Fruit fly (Drosophila melanogaster): ENCODE results near the gene lsn.

Gene lsn

DNA sequence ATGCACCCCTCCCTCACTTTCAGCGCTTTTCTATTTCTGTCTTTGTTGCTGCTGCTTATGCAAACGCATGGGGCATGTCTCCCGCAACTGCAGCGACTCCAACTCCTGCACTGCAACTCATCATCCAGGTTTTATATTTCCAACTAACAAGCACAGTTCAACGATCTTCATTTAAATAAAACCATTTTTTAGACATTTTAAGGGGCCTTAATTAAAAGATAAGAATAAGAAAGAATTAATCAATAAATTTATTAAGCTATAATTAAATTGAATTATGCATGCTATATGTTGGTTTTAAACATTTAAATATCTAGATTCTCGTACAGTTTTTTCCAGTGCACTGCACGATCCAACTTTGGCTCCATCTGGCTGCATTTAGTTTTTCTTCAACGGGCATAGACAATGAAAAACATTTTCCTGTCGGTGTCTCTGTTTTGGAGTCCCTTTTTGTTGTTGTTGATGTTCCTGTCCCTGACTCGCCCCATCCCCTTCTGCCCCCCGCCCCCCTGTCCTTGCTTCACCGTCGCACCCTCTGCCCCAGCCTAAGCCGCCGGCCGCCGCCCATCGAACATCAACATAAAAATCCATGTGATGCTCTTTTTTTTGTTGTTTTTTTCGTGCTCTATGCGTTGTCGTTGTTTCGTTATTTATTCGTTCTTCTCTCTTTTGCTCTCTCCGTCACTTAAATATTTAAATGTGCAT lies 36.0 kb upstream of the lsn start (continued):
- peak; percentile 63 for TF ChIP-seq Xbp1 (GFP tag; optimal IDR thresholded peaks at IDR 0.05)
- no peak for TF ChIP-seq fru (optimal IDR thresholded peaks at IDR 0.05)
- no peak for TF ChIP-seq CG16863 (GFP tag; optimal IDR thresholded peaks at IDR 0.05)
- no peak for TF ChIP-seq Fer3 (tag; optimal IDR thresholded peaks at IDR 0.05)
- peak; percentile 73; the same call in 2 of the 3 replicates for TF ChIP-seq ci (GFP tag; IDR thresholded peaks at IDR 0.05)
- TF ChIP-seq CG9797 (GFP tag; optimal IDR thresholded peaks at IDR 0.05) = peak; percentile 8
- peak; percentile 32 for TF ChIP-seq HmgZ (tag; optimal IDR thresholded peaks at IDR 0.05)
- TF ChIP-seq CG12219 (GFP tag; optimal IDR thresholded peaks at IDR 0.05) = peak; percentile 35
- no peak for TF ChIP-seq CG11560 (tag; IDR thresholded peaks at IDR 0.05)
- TF ChIP-seq Myb (GFP tag; optimal IDR thresholded peaks at IDR 0.05) = no peak
- TF ChIP-seq nau (GFP tag; optimal IDR thresholded peaks at IDR 0.05) = no peak
- no peak for TF ChIP-seq lov (optimal IDR thresholded peaks at IDR 0.05)
- 0 out of 3 replicates have a peak, but pooled peaks have one; percentile 37 for TF ChIP-seq lov (GFP tag; IDR thresholded peaks at IDR 0.05)
- peak; percentile 26 for TF ChIP-seq CG1233 (GFP tag; optimal IDR thresholded peaks at IDR 0.05)
- TF ChIP-seq CG6689 (GFP tag; IDR thresholded peaks at IDR 0.05) = peak; percentile 72
- TF ChIP-seq dmrt11E (tag; optimal IDR thresholded peaks at IDR 0.05) = peak; percentile 97
- peak; percentile 14; the same call in 1 of the 3 replicates for TF ChIP-seq Opbp (GFP tag; IDR thresholded peaks at IDR 0.05; ENCODE audit: partially characterized antibody)
- no peak for TF ChIP-seq CG9932 (GFP tag; IDR thresholded peaks at IDR 0.05)
- TF ChIP-seq NK7.1 (GFP tag; optimal IDR thresholded peaks at IDR 0.05) = no peak
- peak; percentile 78 for TF ChIP-seq PHDP (tag; optimal IDR thresholded peaks at IDR 0.05)
- TF ChIP-seq CG3065 (GFP tag; optimal IDR thresholded peaks at IDR 0.05) = peak; percentile 12
- no peak for TF ChIP-seq tll (GFP tag; optimal IDR thresholded peaks at IDR 0.05)
- no peak for TF ChIP-seq ftz-f1 (GFP tag; optimal IDR thresholded peaks at IDR 0.05)
- TF ChIP-seq CG11723 (GFP tag; optimal IDR thresholded peaks at IDR 0.05) = peak; percentile 49
- TF ChIP-seq fd96Cb (tag; optimal IDR thresholded peaks at IDR 0.05) = peak; percentile 84
- TF ChIP-seq ems (GFP tag; optimal IDR thresholded peaks at IDR 0.05) = peak; percentile 7
- no peak for TF ChIP-seq vnd (GFP tag; IDR thresholded peaks at IDR 0.05; ENCODE audit: partially characterized antibody)
- no peak for TF ChIP-seq CG7372 (GFP tag; IDR thresholded peaks at IDR 0.05)
- peak; percentile 71 for TF ChIP-seq CG30403 (GFP tag; optimal IDR thresholded peaks at IDR 0.05)
- TF ChIP-seq jigr1 (GFP tag; IDR thresholded peaks at IDR 0.05) = no peak
- TF ChIP-seq chinmo (GFP tag; IDR thresholded peaks at IDR 0.05; ENCODE audit: partially characterized antibody) = no peak
- TF ChIP-seq Dip2 (GFP tag; IDR thresholded peaks at IDR 0.05) = no peak
- TF ChIP-seq knrl (GFP tag; IDR thresholded peaks at IDR 0.05; ENCODE audit: partially characterized antibody) = no peak
- no peak for TF ChIP-seq cas (GFP tag; IDR thresholded peaks at IDR 0.05)
- no peak for TF ChIP-seq pum (GFP tag; optimal IDR thresholded peaks at IDR 0.05)
- TF ChIP-seq sens-2 (GFP tag; IDR thresholded peaks at IDR 0.05) = no peak
- peak; percentile 41 for TF ChIP-seq Hsf (GFP tag; optimal IDR thresholded peaks at IDR 0.05)
- peak in 1 of 2 experiments; percentile 80 for TF ChIP-seq eve (GFP tag; optimal IDR thresholded peaks at IDR 0.05)
- peak; percentile 87 to 96 for TF ChIP-seq bsh (GFP tag; optimal IDR thresholded peaks at IDR 0.05)
- no peak for TF ChIP-seq Hr39 (optimal IDR thresholded peaks at IDR 0.05)
- TF ChIP-seq mld (GFP tag; IDR thresholded peaks at IDR 0.05; ENCODE audit: partially characterized antibody) = no peak
- TF ChIP-seq zfh1 (GFP tag; IDR thresholded peaks at IDR 0.05) = peak; percentile 55; the same call in 2 of the 3 replicates
- peak; percentile 31 for TF ChIP-seq psq (GFP tag; optimal IDR thresholded peaks at IDR 0.05)
- TF ChIP-seq Bdp1 (GFP tag; optimal IDR thresholded peaks at IDR 0.05) = no peak
- TF ChIP-seq cad (GFP tag; optimal IDR thresholded peaks at IDR 0.05) = no peak
- no peak for TF ChIP-seq H15 (GFP tag; IDR thresholded peaks at IDR 0.05)
- TF ChIP-seq CG9727 (GFP tag; optimal IDR thresholded peaks at IDR 0.05) = peak; percentile 79
- TF ChIP-seq CG33557 (GFP tag; optimal IDR thresholded peaks at IDR 0.05) = peak; percentile 95
- TF ChIP-seq CG7987 (GFP tag; optimal IDR thresholded peaks at IDR 0.05) = no peak
- TF ChIP-seq HLH54F (GFP tag; optimal IDR thresholded peaks at IDR 0.05) = no peak
- TF ChIP-seq Ptx1 (GFP tag; IDR thresholded peaks at IDR 0.05) = no peak
